Worm (Caenorhabditis elegans) whole organism, L4 larva: ENCODE results near the gene C08E3.14.
A peak's percentile ranks its signal among the peaks of the same experiment; 100 is the strongest.

Experiments
- F44E2.7 ChIP-seq: fragments of 200-800 bp; sonication (Bioruptor generic); IDR thresholded peaks from 2 replicates; pipeline ENCODE4 v2.1.2; 2022; ENCODE audit warnings: missing genetic modification characterization, missing compliant biosample characterization
- T26A8.4 ChIP-seq: fragments of 200-800 bp; sonication (Bioruptor generic); IDR thresholded peaks from 2 replicates; pipeline ENCODE4 v1.3.6; 2022; ENCODE audit warnings: missing genetic modification characterization, missing compliant biosample characterization
- Y75B8A.6 ChIP-seq: fragments of 200-800 bp; sonication (Bioruptor generic); IDR thresholded peaks from 2 replicates; pipeline ENCODE4 v1.3.6; 2022; ENCODE audit warnings: missing genetic modification reagents, missing genetic modification characterization, missing compliant biosample characterization
- aha-1 ChIP-seq: fragments of 150-350 bp; peaks from one replicate; lab custom pipeline; 2014; ENCODE audit warnings: missing biosample characterization, missing genetic modification characterization
- ceh-32 ChIP-seq: sonication (generic microtip); optimal IDR thresholded peaks from 2 replicates; lab custom pipeline; 2016; ENCODE audit warnings: mild to moderate bottlenecking, missing genetic modification characterization, missing compliant biosample characterization; ENCODE audit not compliant: poor library complexity
- ceh-44 ChIP-seq: fragments of 200-800 bp; sonication (Bioruptor generic); IDR thresholded peaks from 2 replicates; pipeline ENCODE4 v1.3.6; 2022; ENCODE audit warnings: missing genetic modification reagents, missing genetic modification characterization, missing compliant biosample characterization
- ces-1 ChIP-seq: fragments of 150-350 bp; sonication (generic microtip); optimal IDR thresholded peaks from 4 replicates; lab custom pipeline; 2014; ENCODE audit warnings: missing biosample characterization, missing genetic modification reagents, missing genetic modification characterization
- daf-16 ChIP-seq, 3 experiments: sonication (generic microtip); optimal IDR thresholded peaks; 2 replicates each; lab custom pipeline; 2016 to 2017; ENCODE audit warnings: missing genetic modification characterization in 3 of 3, missing genetic modification reagents in 3 of 3, mild to moderate bottlenecking in 2 of 3, missing compliant biosample characterization in 2 of 3, missing biosample characterization in 1 of 3, moderate library complexity in 1 of 3
- daf-19 ChIP-seq: fragments of 200-800 bp; sonication (Bioruptor generic); conservative IDR thresholded peaks from 2 replicates; pipeline ENCODE4 v1.3.6; 2022; ENCODE audit warnings: missing genetic modification characterization, missing compliant biosample characterization
- daf-8 ChIP-seq: fragments of 200-800 bp; sonication (Bioruptor generic); IDR thresholded peaks from 2 replicates; pipeline ENCODE4 v1.3.6; 2022; ENCODE audit warnings: missing genetic modification characterization, missing compliant biosample characterization
- dmd-6 ChIP-seq: fragments of 200-800 bp; sonication (Bioruptor generic); IDR thresholded peaks from 2 replicates; pipeline ENCODE4 v1.3.6; 2022; ENCODE audit warnings: missing genetic modification reagents, missing genetic modification characterization, missing compliant biosample characterization
- hlh-11 ChIP-seq: fragments of 200-800 bp; sonication (Bioruptor generic); optimal IDR thresholded peaks from 2 replicates; lab custom pipeline; 2018; ENCODE audit warnings: mild to moderate bottlenecking, missing genetic modification characterization, missing compliant biosample characterization
- hlh-30 ChIP-seq: sonication (generic microtip); optimal IDR thresholded peaks from 2 replicates; lab custom pipeline; 2017; ENCODE audit warnings: antibody characterized with exemption, mild to moderate bottlenecking, missing genetic modification characterization, missing compliant biosample characterization; ENCODE audit not compliant: insufficient read depth
- hmg-1.1 ChIP-seq: fragments of 200-800 bp; sonication (Bioruptor generic); IDR thresholded peaks from 2 replicates; pipeline ENCODE4 v1.3.6; 2022; ENCODE audit warnings: missing genetic modification reagents, missing genetic modification characterization, missing compliant biosample characterization
- lin-1 ChIP-seq: fragments of 200-800 bp; sonication (Bioruptor generic); IDR thresholded peaks from 2 replicates; pipeline ENCODE4 v1.3.6; 2022; ENCODE audit warnings: missing genetic modification reagents, missing genetic modification characterization, missing compliant biosample characterization
- lin-15B ChIP-seq: fragments of 150-350 bp; sonication (generic microtip); optimal IDR thresholded peaks from 3 replicates; lab custom pipeline; 2014; ENCODE audit warnings: missing biosample characterization, missing genetic modification characterization
- lin-38 ChIP-seq: fragments of 200-800 bp; sonication (Bioruptor generic); IDR thresholded peaks from 2 replicates; pipeline ENCODE4 v1.3.6; 2022; ENCODE audit warnings: missing genetic modification reagents, missing genetic modification characterization, missing compliant biosample characterization
- lir-3 ChIP-seq: sonication (generic microtip); optimal IDR thresholded peaks from 2 replicates; lab custom pipeline; 2016; ENCODE audit warnings: mild to moderate bottlenecking, missing genetic modification characterization, missing compliant biosample characterization
- mdt-29 ChIP-seq: fragments of 200-800 bp; sonication (Bioruptor generic); IDR thresholded peaks from 2 replicates; pipeline ENCODE4 v1.3.6; 2022; ENCODE audit warnings: missing genetic modification reagents, missing genetic modification characterization, missing compliant biosample characterization
- mxl-3 ChIP-seq: fragments of 200-800 bp; sonication (Bioruptor generic); optimal IDR thresholded peaks from 2 replicates; lab custom pipeline; 2018; ENCODE audit warnings: mild to moderate bottlenecking, missing genetic modification characterization, missing compliant biosample characterization
- nhr-10 ChIP-seq: fragments of 150-350 bp; optimal IDR thresholded peaks from 2 replicates; lab custom pipeline; 2014; ENCODE audit warnings: missing biosample characterization, missing genetic modification characterization
- nhr-102 ChIP-seq: sonication (generic microtip); optimal IDR thresholded peaks from 2 replicates; lab custom pipeline; 2016; ENCODE audit warnings: mild to moderate bottlenecking, missing genetic modification characterization, moderate library complexity, missing compliant biosample characterization
- nhr-111 ChIP-seq: fragments of 200-800 bp; sonication (Bioruptor generic); optimal IDR thresholded peaks from 2 replicates; lab custom pipeline; 2018; ENCODE audit warnings: mild to moderate bottlenecking, missing genetic modification characterization, missing compliant biosample characterization
- nhr-28 ChIP-seq: fragments of 150-350 bp; optimal IDR thresholded peaks from 2 replicates; lab custom pipeline; 2014; ENCODE audit warnings: missing biosample characterization, missing genetic modification characterization
- nhr-41 ChIP-seq: fragments of 200-800 bp; sonication (Bioruptor generic); IDR thresholded peaks from 2 replicates; pipeline ENCODE4 v1.3.6; 2022; ENCODE audit warnings: missing genetic modification reagents, missing genetic modification characterization, missing compliant biosample characterization
- nhr-48 ChIP-seq: sonication (generic microtip); optimal IDR thresholded peaks from 2 replicates; lab custom pipeline; 2016; ENCODE audit warnings: mild to moderate bottlenecking, missing genetic modification characterization, missing compliant biosample characterization
- nhr-6 ChIP-seq: fragments of 150-350 bp; optimal IDR thresholded peaks from 2 replicates; lab custom pipeline; 2014; ENCODE audit warnings: missing biosample characterization, missing genetic modification characterization
- nhr-76 ChIP-seq: fragments of 150-350 bp; optimal IDR thresholded peaks from 2 replicates; lab custom pipeline; 2014; ENCODE audit warnings: missing biosample characterization, missing genetic modification characterization
- nhr-77 ChIP-seq: fragments of 150-350 bp; optimal IDR thresholded peaks from 2 replicates; lab custom pipeline; 2014; ENCODE audit warnings: missing biosample characterization, missing genetic modification characterization
- pha-4 ChIP-seq, 2 experiments: fragments of 150-350 bp in 1 of 2; fragments of 200-800 bp in 1 of 2; sonication (Bioruptor generic) in 1 of 2; IDR thresholded peaks in 1 of 2; optimal IDR thresholded peaks in 1 of 2; 2 replicates each; pipeline versions ENCODE4 v1.3.6 to Lab custom; 2014 to 2022; ENCODE audit warnings: missing genetic modification characterization in 2 of 2, missing genetic modification reagents in 2 of 2, missing biosample characterization in 1 of 2, missing compliant biosample characterization in 1 of 2
- pqm-1 ChIP-seq: sonication (generic microtip); optimal IDR thresholded peaks from 2 replicates; lab custom pipeline; 2017; ENCODE audit warnings: missing biosample characterization, missing genetic modification characterization
- rbr-2 ChIP-seq: sonication (generic microtip); optimal IDR thresholded peaks from 2 replicates; lab custom pipeline; 2016; ENCODE audit warnings: missing genotype, missing genetic modification characterization, missing compliant biosample characterization
- snpc-4 ChIP-seq: fragments of 150-350 bp; optimal IDR thresholded peaks from 2 replicates; lab custom pipeline; 2014; ENCODE audit warnings: missing biosample characterization, missing genetic modification characterization
- spr-3 ChIP-seq: fragments of 200-800 bp; sonication (Bioruptor generic); optimal IDR thresholded peaks from 2 replicates; lab custom pipeline; 2018; ENCODE audit warnings: mild to moderate bottlenecking, missing genetic modification characterization, missing compliant biosample characterization
- unc-39 ChIP-seq: sonication (generic microtip); optimal IDR thresholded peaks from 2 replicates; lab custom pipeline; 2017; ENCODE audit warnings: missing biosample characterization, missing genetic modification characterization
- unc-62 ChIP-seq, 3 experiments: fragments of 150-350 bp in 1 of 3; sonication (generic microtip); optimal IDR thresholded peaks in 2 of 3; peaks in 1 of 3; 1 replicate in 1 of 3; 2 replicates in 2 of 3; lab custom pipeline; 2014 to 2017; ENCODE audit warnings: missing biosample characterization in 3 of 3, missing genetic modification characterization in 3 of 3, missing genetic modification reagents in 3 of 3, missing genotype in 1 of 3
- vab-7 ChIP-seq: fragments of 200-800 bp; sonication (Bioruptor generic); IDR thresholded peaks from 2 replicates; pipeline ENCODE4 v1.3.6; 2022; ENCODE audit warnings: missing genetic modification reagents, missing genetic modification characterization, missing compliant biosample characterization
- zag-1 ChIP-seq: fragments of 150-350 bp; optimal IDR thresholded peaks from 2 replicates; lab custom pipeline; 2014; ENCODE audit warnings: missing biosample characterization, missing genetic modification characterization
- zfp-2 ChIP-seq: sonication (generic microtip); optimal IDR thresholded peaks from 2 replicates; lab custom pipeline; 2016; ENCODE audit warnings: mild to moderate bottlenecking, missing genetic modification characterization, missing compliant biosample characterization
- zip-11 ChIP-seq: fragments of 200-800 bp; sonication (Bioruptor generic); IDR thresholded peaks from 2 replicates; pipeline ENCODE4 v1.3.6; 2022; ENCODE audit warnings: missing genetic modification characterization, missing compliant biosample characterization
- ztf-7 ChIP-seq: fragments of 150-350 bp; optimal IDR thresholded peaks from 2 replicates; lab custom pipeline; 2014; ENCODE audit warnings: missing biosample characterization, missing genetic modification characterization

The C08E3.14 gene

ce11 chrII:1613972-1614371, 11.8 kb upstream of the C08E3.14 start, which contains the start of gene fbxa-164:
fbxa-164 (minus strand) TSS chrII:1614072.
- TF ChIP-seq unc-39 (no peak), nhr-102 (tag; lab: Kevin White, UChicago) (no peak), hlh-11 (tag; lab: Kevin White, UChicago) (no peak), ztf-7 (tag; lab: Kevin White, UChicago) (no peak), daf-16 (GFP tag; optimal IDR thresholded peaks at IDR 0.05; lab: Kevin White, UChicago) (no peak), daf-16 (tag; optimal IDR thresholded peaks at IDR 0.05; lab: Kevin White, UChicago) (peak; percentile 73), nhr-28 (tag; lab: Kevin White, UChicago) (peak; percentile 13)

- no peak for TF ChIP-seq F44E2.7 (GFP tag; lab: Robert Waterston, UW)
- TF ChIP-seq daf-19 (GFP tag; lab: Robert Waterston, UW): no peak
- TF ChIP-seq Y75B8A.6 (GFP tag; lab: Robert Waterston, UW): no peak
- no peak for TF ChIP-seq zag-1 (tag; lab: Kevin White, UChicago)
- peak in 1 of 2 experiments; percentile 36 for TF ChIP-seq unc-62 (GFP tag; optimal IDR thresholded peaks at IDR 0.05 in 1 of 2; lab: Kevin White, UChicago)
- TF ChIP-seq unc-62 (tag; optimal IDR thresholded peaks at IDR 0.05; lab: Kevin White, UChicago): no peak
Measured at ce11 chrII:1616382-1616781, 9.4 kb upstream of the C08E3.14 start, which contains the start of gene fbxa-165. fbxa-165 (minus strand) TSS chrII:1616482.

- TF ChIP-seq ceh-32 (tag; lab: Kevin White, UChicago): no peak
- no peak for TF ChIP-seq F44E2.7 (GFP tag; lab: Robert Waterston, UW)
- TF ChIP-seq aha-1 (tag; lab: Kevin White, UChicago): peak; percentile 45
- TF ChIP-seq daf-16 (GFP tag; optimal IDR thresholded peaks at IDR 0.05; lab: Kevin White, UChicago): no peak
- TF ChIP-seq daf-16 (tag; optimal IDR thresholded peaks at IDR 0.05; lab: Kevin White, UChicago): no peak
- TF ChIP-seq zfp-2: no peak
Measured at ce11 chrII:1618948-1619347, 6.8 kb upstream of the C08E3.14 start, which contains the start of gene fbxa-166. fbxa-166 (minus strand) TSS chrII:1619048.

- TF ChIP-seq nhr-48: no peak
- TF ChIP-seq nhr-77 (tag; lab: Kevin White, UChicago): no peak
- TF ChIP-seq, all 104 proteins: peak for 0
Measured at ce11 chrII:1621180-1621579, 4.6 kb upstream of the C08E3.14 start, which contains the start of gene fbxa-158. fbxa-158 (minus strand) TSS chrII:1621280.

- no peak for TF ChIP-seq pha-4 (GFP tag; IDR thresholded peaks at IDR 0.05; lab: Robert Waterston, UW)
- TF ChIP-seq pha-4 (tag; optimal IDR thresholded peaks at IDR 0.05; lab: Kevin White, UChicago): no peak
- TF ChIP-seq nhr-10 (tag; lab: Kevin White, UChicago): no peak
- TF ChIP-seq lin-15B: no peak
- no peak for TF ChIP-seq mdt-29
- TF ChIP-seq daf-8: no peak
- TF ChIP-seq ztf-7 (tag; lab: Kevin White, UChicago): no peak
- no peak for TF ChIP-seq dmd-6
- TF ChIP-seq pqm-1 (tag; lab: Kevin White, UChicago): peak; percentile 95
- no peak for TF ChIP-seq vab-7
- TF ChIP-seq nhr-28 (tag; lab: Kevin White, UChicago): peak; percentile 45
- TF ChIP-seq mxl-3 (GFP tag; lab: Kevin White, UChicago): peak; percentile 15
- TF ChIP-seq unc-62 (GFP tag; optimal IDR thresholded peaks at IDR 0.05 in 1 of 2; lab: Kevin White, UChicago): peak in 1 of 2 experiments; percentile 71
- TF ChIP-seq unc-62 (tag; optimal IDR thresholded peaks at IDR 0.05; lab: Kevin White, UChicago): no peak
- TF ChIP-seq nhr-111: no peak
Measured at ce11 chrII:1621795-1622194, 4.0 kb upstream of the C08E3.14 start.

- no peak for TF ChIP-seq nhr-76
- no peak for TF ChIP-seq hmg-1.1
- TF ChIP-seq T26A8.4: no peak
- no peak for TF ChIP-seq rbr-2 (tag; lab: Kevin White, UChicago)
- no peak for TF ChIP-seq ceh-44 (GFP tag; lab: Robert Waterston, UW)
- no peak for TF ChIP-seq unc-39
- no peak for TF ChIP-seq snpc-4
- TF ChIP-seq nhr-41: no peak
- no peak for TF ChIP-seq spr-3 (GFP tag; lab: Kevin White, UChicago)
- no peak for TF ChIP-seq ces-1
- TF ChIP-seq nhr-6 (tag; lab: Kevin White, UChicago): no peak
- TF ChIP-seq zip-11 (GFP tag; lab: Robert Waterston, UW): no peak
- no peak for TF ChIP-seq nhr-48
- TF ChIP-seq hlh-30 (tag; lab: Kevin White, UChicago): no peak
- no peak for TF ChIP-seq lin-38 (GFP tag; lab: Robert Waterston, UW)
- no peak for TF ChIP-seq lin-1 (GFP tag; lab: Robert Waterston, UW)
- TF ChIP-seq lir-3 (tag; lab: Kevin White, UChicago): no peak
Measured at ce11 chrII:1624572-1624971, 1.2 kb upstream of the C08E3.14 start, which contains the start of gene fbxa-160. fbxa-160 (minus strand) TSS chrII:1624672.
